Fruit fly (Drosophila melanogaster) whole organism, embryonic: ENCODE results near the gene mats.

Source experiments
- Antp ChIP-seq: fragments of 200-800 bp; sonication (Bioruptor generic); optimal IDR thresholded peaks from 3 replicates; lab custom pipeline; 2016; ENCODE audit warnings: missing biosample characterization, missing genetic modification characterization
- CG10979 ChIP-seq: fragments of 200-800 bp; sonication (Bioruptor generic); optimal IDR thresholded peaks from 2 replicates; lab custom pipeline; 2018; ENCODE audit warnings: missing biosample characterization, mild to moderate bottlenecking, missing genetic modification characterization, moderate library complexity
- CG12391 ChIP-seq: fragments of 200-800 bp; sonication (Bioruptor generic); optimal IDR thresholded peaks from 3 replicates; lab custom pipeline; 2018; ENCODE audit warnings: missing biosample characterization, mild to moderate bottlenecking, missing genetic modification characterization, moderate library complexity
- CG12942 ChIP-seq: fragments of 200-800 bp; sonication (Bioruptor generic); optimal IDR thresholded peaks from 3 replicates; lab custom pipeline; 2016; ENCODE audit warnings: missing biosample characterization, missing genetic modification characterization
- CG13296 ChIP-seq: fragments of 200-800 bp; sonication (Bioruptor generic); optimal IDR thresholded peaks from 3 replicates; lab custom pipeline; 2018; ENCODE audit warnings: missing biosample characterization, mild to moderate bottlenecking, missing genetic modification characterization
- CG13624 ChIP-seq: fragments of 200-800 bp; sonication (Bioruptor generic); optimal IDR thresholded peaks from 2 replicates; lab custom pipeline; 2016; ENCODE audit warnings: missing biosample characterization, missing genetic modification characterization
- CG17361 ChIP-seq: fragments of 200-800 bp; sonication (Bioruptor generic); IDR thresholded peaks from 3 replicates; pipeline ENCODE4 v1.3.6; 2022; ENCODE audit warnings: missing biosample characterization, missing genetic modification characterization
- CG2199 ChIP-seq: fragments of 200-800 bp; sonication (Bioruptor generic); IDR thresholded peaks from 3 replicates; pipeline ENCODE4 v1.3.6; 2022; ENCODE audit warnings: missing biosample characterization, missing genetic modification characterization
- CG2712 ChIP-seq: fragments of 200-800 bp; optimal IDR thresholded peaks from 3 replicates; lab custom pipeline; 2019; ENCODE audit warnings: missing biosample characterization, mild to moderate bottlenecking, missing genetic modification characterization, moderate library complexity
- CG32532 ChIP-seq: fragments of 200-800 bp; sonication (Bioruptor generic); IDR thresholded peaks from 2 replicates; pipeline ENCODE4 v1.3.6; 2022; ENCODE audit warnings: missing biosample characterization, missing genetic modification characterization
- CG33557 ChIP-seq: fragments of 200-800 bp; sonication (Bioruptor generic); optimal IDR thresholded peaks from 2 replicates; lab custom pipeline; 2019; ENCODE audit warnings: missing biosample characterization, mild to moderate bottlenecking, missing genetic modification characterization, moderate library complexity
- CG34422 ChIP-seq: fragments of 200-800 bp; sonication (Bioruptor generic); IDR thresholded peaks from 3 replicates; pipeline ENCODE4 v1.3.6; 2022; ENCODE audit warnings: missing biosample characterization, missing genetic modification characterization
- CG3726 ChIP-seq: fragments of 200-800 bp; sonication (Bioruptor generic); IDR thresholded peaks from 3 replicates; pipeline ENCODE4, ENCODE4 v1.3.6; 2022; ENCODE audit warnings: missing biosample characterization, missing genetic modification characterization
- CG3847 ChIP-seq: fragments of 200-800 bp; sonication (Bioruptor generic); IDR thresholded peaks from 2 replicates; pipeline ENCODE4 v1.3.6; 2022; ENCODE audit warnings: missing biosample characterization, missing genetic modification characterization
- CG43689 ChIP-seq: fragments of 200-800 bp; sonication (Bioruptor generic); IDR thresholded peaks from 2 replicates; pipeline ENCODE4 v1.3.6; 2022; ENCODE audit warnings: missing biosample characterization, missing genetic modification characterization
- CG4854 ChIP-seq: fragments of 200-800 bp; sonication (Bioruptor generic); optimal IDR thresholded peaks from 2 replicates; lab custom pipeline; 2016; ENCODE audit warnings: missing biosample characterization, missing genetic modification characterization, inconsistent platforms
- CG7556 ChIP-seq: fragments of 200-800 bp; sonication (Bioruptor generic); optimal IDR thresholded peaks from 2 replicates; lab custom pipeline; 2017; ENCODE audit warnings: missing biosample characterization, mild to moderate bottlenecking, missing genetic modification characterization
- CG8089 ChIP-seq: fragments of 200-800 bp; sonication (Bioruptor generic); optimal IDR thresholded peaks from 3 replicates; lab custom pipeline; 2016; ENCODE audit warnings: missing biosample characterization, missing genetic modification characterization
- CG8478 ChIP-seq: fragments of >200 bp; optimal IDR thresholded peaks from 2 replicates; lab custom pipeline; 2018
- CG9437 ChIP-seq: fragments of 200-800 bp; sonication (Bioruptor generic); optimal IDR thresholded peaks from 2 replicates; lab custom pipeline; 2018; ENCODE audit warnings: missing biosample characterization, mild to moderate bottlenecking, missing genetic modification characterization
- D ChIP-seq, 2 experiments: fragments of 200-800 bp in 1 of 2; fragments of >200 bp in 1 of 2; sonication (Bioruptor generic) in 1 of 2; optimal IDR thresholded peaks; 2 replicates in 1 of 2; 3 replicates in 1 of 2; lab custom pipeline; 2017; ENCODE audit warnings: mild to moderate bottlenecking in 1 of 2, missing biosample characterization in 1 of 2, missing genetic modification characterization in 1 of 2, missing genetic modification reagents in 1 of 2
- HHEX ChIP-seq: fragments of 200-800 bp; sonication (Bioruptor generic); optimal IDR thresholded peaks from 3 replicates; lab custom pipeline; 2017; ENCODE audit warnings: missing biosample characterization, mild to moderate bottlenecking, missing genetic modification characterization, missing genetic modification reagents
- Mes4 ChIP-seq: fragments of 200-800 bp; sonication (Bioruptor generic); optimal IDR thresholded peaks from 2 replicates; lab custom pipeline; 2016; ENCODE audit warnings: missing biosample characterization, missing genetic modification characterization
- Ravus ChIP-seq: fragments of 200-800 bp; sonication (Bioruptor generic); IDR thresholded peaks from 2 replicates; pipeline ENCODE4 v1.3.6; 2022; ENCODE audit warnings: missing biosample characterization, missing genetic modification characterization
- Rx ChIP-seq: fragments of 200-800 bp; sonication (Bioruptor generic); IDR thresholded peaks from 2 replicates; pipeline ENCODE4 v1.3.6; 2022; ENCODE audit warnings: missing biosample characterization, missing genetic modification characterization
- abd-A ChIP-seq: fragments of 200-800 bp; sonication (Bioruptor generic); optimal IDR thresholded peaks from 3 replicates; lab custom pipeline; 2019; ENCODE audit warnings: missing biosample characterization, mild to moderate bottlenecking, missing genetic modification characterization, moderate library complexity
- ara ChIP-seq: fragments of 200-800 bp; sonication (Bioruptor generic); IDR thresholded peaks from 2 replicates; pipeline ENCODE4 v1.3.6; 2022; ENCODE audit warnings: missing biosample characterization, missing genetic modification characterization
- bab2 ChIP-seq: fragments of 200-800 bp; sonication (Bioruptor generic); optimal IDR thresholded peaks from 2 replicates; lab custom pipeline; 2016; ENCODE audit warnings: missing biosample characterization, missing genetic modification characterization
- cg ChIP-seq: fragments of 200-800 bp; sonication (Bioruptor generic); optimal IDR thresholded peaks from 3 replicates; lab custom pipeline; 2019; ENCODE audit warnings: missing biosample characterization, mild to moderate bottlenecking, missing genetic modification characterization, moderate library complexity
- chif ChIP-seq, 2 experiments: fragments of 200-800 bp; sonication (Bioruptor generic); optimal IDR thresholded peaks; 3 replicates each; lab custom pipeline; 2016; ENCODE audit warnings: missing biosample characterization in 2 of 2, missing genetic modification characterization in 2 of 2
- ems ChIP-seq: fragments of 200-800 bp; sonication (Bioruptor generic); optimal IDR thresholded peaks from 3 replicates; lab custom pipeline; 2016; ENCODE audit warnings: missing biosample characterization, missing genetic modification characterization
- esg ChIP-seq: fragments of 200-800 bp; sonication (Bioruptor generic); conservative IDR thresholded peaks from 2 replicates; pipeline ENCODE4 v1.3.6; 2022; ENCODE audit warnings: missing biosample characterization, missing genetic modification characterization
- fd102C ChIP-seq: fragments of 200-800 bp; sonication (Bioruptor generic); optimal IDR thresholded peaks from 2 replicates; lab custom pipeline; 2018; ENCODE audit warnings: missing biosample characterization, mild to moderate bottlenecking, missing genetic modification characterization, moderate library complexity
- fu2 ChIP-seq: fragments of 200-800 bp; sonication (Bioruptor generic); optimal IDR thresholded peaks from 2 replicates; lab custom pipeline; 2016; ENCODE audit warnings: missing biosample characterization, missing genetic modification characterization
- gt ChIP-seq: fragments of 200-800 bp; sonication (Bioruptor generic); IDR thresholded peaks from 2 replicates; pipeline ENCODE4 v1.3.6; 2022; ENCODE audit warnings: missing biosample characterization, missing genetic modification characterization
- kni ChIP-seq: fragments of 200-800 bp; sonication (Bioruptor generic); optimal IDR thresholded peaks from 3 replicates; lab custom pipeline; 2017; ENCODE audit warnings: mild to moderate bottlenecking, missing biosample characterization, missing genetic modification reagents, missing genetic modification characterization
- lilli ChIP-seq: fragments of 200-800 bp; sonication (Bioruptor generic); optimal IDR thresholded peaks from 3 replicates; lab custom pipeline; 2016; ENCODE audit warnings: missing biosample characterization, missing genetic modification characterization
- onecut ChIP-seq: fragments of 200-800 bp; sonication (Bioruptor generic); IDR thresholded peaks from 2 replicates; pipeline ENCODE4 v1.3.6; 2022; ENCODE audit warnings: missing biosample characterization, missing genetic modification characterization
- prd ChIP-seq, 3 experiments: fragments of >200 bp in 2 of 3; fragments of 200-800 bp in 1 of 3; sonication (Bioruptor generic) in 1 of 3; optimal IDR thresholded peaks in 2 of 3; IDR thresholded peaks in 1 of 3; 2 replicates in 2 of 3; 3 replicates in 1 of 3; pipeline versions ENCODE4 v1.3.6 to Lab custom; 2017 to 2022; ENCODE audit warnings: missing biosample characterization in 1 of 3, missing genetic modification characterization in 1 of 3
- repo ChIP-seq: fragments of 200-800 bp; sonication (Bioruptor generic); optimal IDR thresholded peaks from 2 replicates; lab custom pipeline; 2016; ENCODE audit warnings: missing biosample characterization, missing genetic modification characterization
- rib ChIP-seq: fragments of 200-800 bp; sonication (Bioruptor generic); IDR thresholded peaks from 2 replicates; pipeline ENCODE4 v1.3.6; 2022; ENCODE audit warnings: missing biosample characterization, missing genetic modification characterization
- row ChIP-seq: fragments of 200-800 bp; sonication (Bioruptor generic); IDR thresholded peaks from 3 replicates; pipeline ENCODE4 v1.3.6; 2022; ENCODE audit warnings: missing biosample characterization, missing genetic modification characterization
- sd ChIP-seq: fragments of 200-800 bp; sonication (Bioruptor generic); optimal IDR thresholded peaks from 3 replicates; lab custom pipeline; 2018; ENCODE audit warnings: missing biosample characterization, mild to moderate bottlenecking, missing genetic modification characterization, moderate library complexity
- sima ChIP-seq: fragments of 200-800 bp; sonication (Bioruptor generic); optimal IDR thresholded peaks from 2 replicates; lab custom pipeline; 2016; ENCODE audit warnings: missing biosample characterization, missing genetic modification characterization
- slbo ChIP-seq: fragments of 200-800 bp; sonication (Bioruptor generic); IDR thresholded peaks from 2 replicates; pipeline ENCODE4 v1.3.6; 2022; ENCODE audit warnings: missing biosample characterization, missing genetic modification characterization
- tgo ChIP-seq: fragments of 200-800 bp; sonication (Bioruptor generic); IDR thresholded peaks from 3 replicates; pipeline ENCODE4 v1.3.6; 2022; ENCODE audit warnings: missing biosample characterization, missing genetic modification characterization
- usp ChIP-seq: fragments of >200 bp; optimal IDR thresholded peaks from 2 replicates; lab custom pipeline; 2017; ENCODE audit warnings: missing biosample characterization, missing genetic modification characterization
- wdn ChIP-seq: fragments of 200-800 bp; sonication (Bioruptor generic); IDR thresholded peaks from 2 replicates; pipeline ENCODE4 v1.3.6; 2022; ENCODE audit warnings: missing biosample characterization, missing genetic modification characterization
- zfh2 ChIP-seq: fragments of 200-800 bp; sonication (Bioruptor generic); optimal IDR thresholded peaks from 2 replicates; lab custom pipeline; 2016; ENCODE audit warnings: missing biosample characterization, missing genetic modification characterization

The mats gene

dm6 chr3R:22411879-22412587 lies 8.9 kb upstream of the mats start (continued):
- peak; percentile 77 for TF ChIP-seq cg (GFP tag; lab: Kevin White, UChicago)
- TF ChIP-seq sd = peak; percentile 56
- no peak for TF ChIP-seq CG8478
- no peak for TF ChIP-seq CG34422
- TF ChIP-seq D (optimal IDR thresholded peaks at IDR 0.05; lab: Kevin White, UChicago) = no peak
- no peak for TF ChIP-seq D (GFP tag; optimal IDR thresholded peaks at IDR 0.05; lab: Kevin White, UChicago)
- TF ChIP-seq Antp (GFP tag; lab: Kevin White, UChicago) = no peak
- no peak for TF ChIP-seq CG12942 (GFP tag; lab: Kevin White, UChicago)
- no peak for TF ChIP-seq ems (GFP tag; lab: Kevin White, UChicago)
- no peak for TF ChIP-seq Ravus (GFP tag; lab: Robert Waterston, UW)
- TF ChIP-seq CG4854 = peak; percentile 1

dm6 chr3R:22421618-22422017 lies 657 bp downstream of the mats start:
- TF ChIP-seq CG17361 (peak; percentile 47; the same call in 1 of the 3 replicates), CG9437 (GFP tag; lab: Kevin White, UChicago) (no peak), kni (no peak), chif (GFP tag; optimal IDR thresholded peaks at IDR 0.05; lab: Kevin White, UChicago) (peak; percentile 24 to 51), CG8089 (GFP tag; lab: Kevin White, UChicago) (peak; percentile 38), CG3847 (GFP tag; lab: Robert Waterston, UW) (peak; percentile 66), CG33557 (GFP tag; lab: Kevin White, UChicago) (peak; percentile 32), zfh2 (peak; percentile 32), CG13624 (peak; percentile 6), gt (GFP tag; lab: Robert Waterston, UW) (peak; percentile 29; the same call in 1 of the 2 replicates), row (GFP tag; lab: Robert Waterston, UW) (peak; percentile 85), CG2199 (GFP tag; lab: Robert Waterston, UW) (no peak), esg (GFP tag; lab: Robert Waterston, UW) (peak; percentile 67), usp (GFP tag; lab: Kevin White, UChicago) (no peak), slbo (GFP tag; lab: Robert Waterston, UW) (peak; percentile 89), CG12391 (peak; percentile 53), HHEX (GFP tag; lab: Kevin White, UChicago) (peak; percentile 25), fd102C (GFP tag; lab: Kevin White, UChicago) (no peak), CG10979 (tag; lab: Kevin White, UChicago) (peak; percentile 28), CG2712 (tag; lab: Kevin White, UChicago) (peak; percentile 69), bab2 (GFP tag; lab: Kevin White, UChicago) (peak; percentile 50), CG7556 (peak; percentile 35), prd (optimal IDR thresholded peaks at IDR 0.05; lab: Kevin White, UChicago) (no peak), prd (GFP tag; IDR thresholded peaks at IDR 0.05; lab: Robert Waterston, UW) (peak; percentile 82), CG13296 (GFP tag; lab: Kevin White, UChicago) (peak; percentile 63), tgo (GFP tag; lab: Robert Waterston, UW) (peak; percentile 75), wdn (peak; percentile 73; the same call in 1 of the 2 replicates), repo (peak; percentile 51), rib (GFP tag; lab: Robert Waterston, UW) (peak; percentile 62; the same call in 1 of the 2 replicates), CG43689 (GFP tag; lab: Robert Waterston, UW) (no peak), onecut (GFP tag; lab: Robert Waterston, UW) (peak; percentile 64), Mes4 (GFP tag; lab: Kevin White, UChicago) (peak; percentile 26), sima (GFP tag; lab: Kevin White, UChicago) (peak; percentile 27), abd-A (tag; lab: Kevin White, UChicago) (no peak), Rx (GFP tag; lab: Robert Waterston, UW) (0 out of 2 replicates have a peak, but pooled peaks have one; percentile 34), CG32532 (GFP tag; lab: Robert Waterston, UW) (peak; percentile 85), CG3726 (GFP tag; lab: Robert Waterston, UW) (0 out of 3 replicates have a peak, but pooled peaks have one; percentile 32), lilli (GFP tag; lab: Kevin White, UChicago) (peak; percentile 64), fu2 (GFP tag; lab: Kevin White, UChicago) (peak; percentile 18), ara (GFP tag; lab: Robert Waterston, UW) (peak; percentile 43; the same call in 1 of the 2 replicates)
